Worm (Caenorhabditis elegans) whole organism, mixed stage, embryonic: Measurements from ENCODE around the gene K09C4.1.

Experiments
- mls-2 ChIP-seq: sonication (generic microtip); optimal IDR thresholded peaks from 2 replicates; lab custom pipeline; 2016; ENCODE audit warnings: mild to moderate bottlenecking, missing genetic modification characterization, moderate library complexity, missing compliant biosample characterization
- nhr-237 ChIP-seq: fragments of 150-350 bp; optimal IDR thresholded peaks from 2 replicates; lab custom pipeline; 2014; ENCODE audit warnings: missing biosample characterization, missing genetic modification characterization
- nhr-28 ChIP-seq: fragments of 150-350 bp; optimal IDR thresholded peaks from 2 replicates; lab custom pipeline; 2014; ENCODE audit warnings: missing biosample characterization, missing genetic modification characterization
- nhr-76 ChIP-seq: sonication (generic microtip); optimal IDR thresholded peaks from 2 replicates; lab custom pipeline; 2017; ENCODE audit warnings: missing biosample characterization, missing genetic modification characterization
- pha-4 ChIP-seq: fragments of 150-350 bp; optimal IDR thresholded peaks from 2 replicates; lab custom pipeline; 2018; ENCODE audit warnings: missing biosample characterization, missing genetic modification reagents, missing genetic modification characterization
- snpc-4 ChIP-seq: fragments of 150-350 bp; optimal IDR thresholded peaks from 2 replicates; lab custom pipeline; 2014; ENCODE audit warnings: missing biosample characterization, missing genetic modification characterization
- unc-62 ChIP-seq: fragments of 150-350 bp; optimal IDR thresholded peaks from 2 replicates; lab custom pipeline; 2014; ENCODE audit warnings: missing biosample characterization, missing genetic modification reagents, missing genetic modification characterization

ce11 chrX:3291948-3292347 is 6.7 kb upstream of the K09C4.1 start:
- TF ChIP-seq snpc-4 (tag; lab: Kevin White, UChicago) (no peak), mls-2 (tag; lab: Kevin White, UChicago) (no peak), nhr-76 (no peak), nhr-28 (tag; lab: Kevin White, UChicago) (no peak), nhr-237 (tag; lab: Kevin White, UChicago) (no peak), unc-62 (GFP tag; lab: Kevin White, UChicago) (no peak), pha-4 (tag; lab: Kevin White, UChicago) (no peak)
